Worm (Caenorhabditis elegans) whole organism, L2 larva: ENCODE measurements around the gene R12C12.9.

Experiments
- blmp-1 ChIP-seq: sonication (generic microtip); optimal IDR thresholded peaks from 2 replicates; lab custom pipeline; 2017; ENCODE audit warnings: missing genetic modification characterization, mild to moderate bottlenecking, missing compliant biosample characterization, antibody characterized with exemption, moderate library complexity; ENCODE audit not compliant: insufficient read depth
- ceh-82 ChIP-seq: fragments of 150-350 bp; optimal IDR thresholded peaks from 2 replicates; lab custom pipeline; 2014; ENCODE audit warnings: missing biosample characterization, missing genetic modification characterization
- dmd-4 ChIP-seq: sonication (generic microtip); optimal IDR thresholded peaks from 2 replicates; lab custom pipeline; 2017; ENCODE audit warnings: missing biosample characterization, missing genetic modification characterization
- elt-1 ChIP-seq: fragments of 150-350 bp; optimal IDR thresholded peaks from 2 replicates; lab custom pipeline; 2014; ENCODE audit warnings: missing biosample characterization, missing genetic modification characterization
- gmeb-1 ChIP-seq: fragments of 150-350 bp; optimal IDR thresholded peaks from 2 replicates; lab custom pipeline; 2014; ENCODE audit warnings: missing biosample characterization, missing genetic modification characterization
- lin-39 ChIP-seq: fragments of 150-350 bp; optimal IDR thresholded peaks from 2 replicates; lab custom pipeline; 2014; ENCODE audit warnings: missing biosample characterization, missing genetic modification reagents, missing genetic modification characterization
- mdl-1 ChIP-seq, 2 experiments: fragments of 150-350 bp in 1 of 2; sonication (generic microtip) in 1 of 2; optimal IDR thresholded peaks; 2 replicates each; lab custom pipeline; 2017; ENCODE audit warnings: missing biosample characterization in 2 of 2, missing genetic modification characterization in 2 of 2
- nhr-10 ChIP-seq: sonication (generic microtip); optimal IDR thresholded peaks from 2 replicates; lab custom pipeline; 2017; ENCODE audit warnings: missing biosample characterization, missing genetic modification characterization
- nhr-25 ChIP-seq: fragments of 150-350 bp; sonication (generic microtip); optimal IDR thresholded peaks from 3 replicates; lab custom pipeline; 2014; ENCODE audit warnings: missing biosample characterization, missing genetic modification characterization
- nhr-77 ChIP-seq: fragments of 150-350 bp; optimal IDR thresholded peaks from 2 replicates; lab custom pipeline; 2014; ENCODE audit warnings: missing biosample characterization, missing genetic modification characterization
- snpc-4 ChIP-seq: fragments of 150-350 bp; optimal IDR thresholded peaks from 2 replicates; lab custom pipeline; 2014; ENCODE audit warnings: missing biosample characterization, missing genetic modification characterization
- unc-62 ChIP-seq: fragments of 150-350 bp; optimal IDR thresholded peaks from 2 replicates; lab custom pipeline; 2014; ENCODE audit warnings: missing biosample characterization, missing genetic modification reagents, missing genetic modification characterization
- zag-1 ChIP-seq: fragments of 150-350 bp; optimal IDR thresholded peaks from 2 replicates; lab custom pipeline; 2014; ENCODE audit warnings: missing biosample characterization, missing genetic modification characterization

- TF ChIP-seq gmeb-1 (tag; lab: Kevin White, UChicago) (no peak), nhr-77 (tag; lab: Kevin White, UChicago) (no peak), elt-1 (tag; lab: Kevin White, UChicago) (no peak), nhr-25 (tag; lab: Kevin White, UChicago) (no peak), nhr-10 (no peak), dmd-4 (tag; lab: Kevin White, UChicago) (no peak), lin-39 (tag; lab: Kevin White, UChicago) (no peak), zag-1 (tag; lab: Kevin White, UChicago) (no peak), ceh-82 (no peak), snpc-4 (tag; lab: Kevin White, UChicago) (no peak), blmp-1 (tag; lab: Kevin White, UChicago) (no peak), mdl-1 (tag; optimal IDR thresholded peaks at IDR 0.05; lab: Kevin White, UChicago) (no peak), unc-62 (GFP tag; lab: Kevin White, UChicago) (no peak)
Measured at ce11 chrII:6020353-6020752, 4.4 kb downstream of the R12C12.9 start, which contains the start of gene ZK84.1.
